Fruit fly (Drosophila melanogaster): ENCODE data around the gene CG4995.

Gene CG4995

DNA sequence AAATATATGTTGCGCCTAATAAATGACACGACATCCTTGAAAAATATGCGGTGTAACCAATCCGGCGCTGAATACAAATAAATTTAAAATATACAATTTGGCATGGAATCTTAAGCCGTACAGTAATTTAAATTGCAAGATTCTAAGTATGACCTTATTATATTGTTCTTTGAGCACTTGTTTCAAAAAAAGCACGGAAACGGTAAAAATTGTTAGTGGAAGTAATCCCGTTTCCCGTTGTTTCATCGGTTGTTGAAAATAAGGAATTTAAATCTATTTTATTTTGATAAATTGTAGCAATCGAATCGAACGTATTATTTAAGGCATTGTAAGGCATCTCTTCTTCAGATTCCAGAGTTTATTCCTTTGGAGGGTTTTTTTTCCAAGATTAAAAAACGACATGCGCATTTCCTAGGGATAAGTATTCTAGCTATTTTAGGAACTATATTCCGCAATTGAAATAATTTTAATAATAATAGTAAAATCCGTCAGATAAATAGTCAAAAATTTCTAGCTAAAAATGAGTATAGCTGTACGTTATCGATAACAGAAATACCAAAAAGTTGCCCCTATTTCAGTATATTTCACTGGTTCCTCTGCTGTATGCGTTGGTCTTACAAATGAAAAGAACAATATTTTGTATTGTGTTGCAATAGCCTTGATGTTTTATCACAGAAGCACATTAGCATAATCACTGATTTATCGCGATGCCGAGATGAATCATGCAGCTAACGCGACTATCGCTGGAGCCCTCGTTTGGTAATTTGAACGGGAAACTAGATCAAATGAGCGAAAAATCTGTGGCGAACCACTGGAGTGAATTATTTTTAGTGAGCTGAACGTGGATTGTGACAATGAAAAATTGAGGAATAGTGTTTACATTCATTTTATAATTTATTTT, 11.1 kb downstream of the CG4995 start, which contains the start of gene GATAd (continued):
- TF ChIP-seq otp (GFP tag; IDR thresholded peaks at IDR 0.05), result no peak
- peak; percentile 43 for TF ChIP-seq CG17829 (tag; optimal IDR thresholded peaks at IDR 0.05)
- no peak for TF ChIP-seq vfl (GFP tag; optimal IDR thresholded peaks at IDR 0.05)
- TF ChIP-seq row (GFP tag; IDR thresholded peaks at IDR 0.05), result peak; percentile 63; the same call in 2 of the 3 replicates
- TF ChIP-seq CG8924 (tag; optimal IDR thresholded peaks at IDR 0.05), result peak; percentile 46
- TF ChIP-seq CG17802 (tag; optimal IDR thresholded peaks at IDR 0.05), result no peak
- TF ChIP-seq jigr1 (GFP tag; IDR thresholded peaks at IDR 0.05), result no peak
- no peak for TF ChIP-seq CG11398 (GFP tag; optimal IDR thresholded peaks at IDR 0.05)
- no peak for TF ChIP-seq sqz (GFP tag; optimal IDR thresholded peaks at IDR 0.05)
- 0 out of 2 replicates have a peak, but pooled peaks have one; percentile 26 for TF ChIP-seq Bgb (GFP tag; IDR thresholded peaks at IDR 0.05; ENCODE audit: partially characterized antibody)
- peak; percentile 87 for TF ChIP-seq Sry-β (GFP tag; optimal IDR thresholded peaks at IDR 0.05)
- TF ChIP-seq hb (GFP tag; IDR thresholded peaks at IDR 0.05; ENCODE audit: partially characterized antibody), result no peak
- TF ChIP-seq CG18599 (GFP tag; optimal IDR thresholded peaks at IDR 0.05), result no peak
- no peak for TF ChIP-seq CG31224 (GFP tag; IDR thresholded peaks at IDR 0.05)
- no peak for TF ChIP-seq crc (GFP tag; optimal IDR thresholded peaks at IDR 0.05)
- TF ChIP-seq Nf-YA (GFP tag; IDR thresholded peaks at IDR 0.05), result no peak
- no peak for TF ChIP-seq CG4820 (GFP tag; optimal IDR thresholded peaks at IDR 0.05)
- TF ChIP-seq NC2α (GFP tag; optimal IDR thresholded peaks at IDR 0.05), result no peak
- no peak for TF ChIP-seq jing (GFP tag; optimal IDR thresholded peaks at IDR 0.05)
- TF ChIP-seq org-1 (GFP tag; optimal IDR thresholded peaks at IDR 0.05), result no peak
- TF ChIP-seq CG11247 (GFP tag; IDR thresholded peaks at IDR 0.05), result no peak
- peak; percentile 1 for TF ChIP-seq CTCF (GFP tag; optimal IDR thresholded peaks at IDR 0.05)
- peak; percentile 15 for TF ChIP-seq Dek (tag; optimal IDR thresholded peaks at IDR 0.05)
- TF ChIP-seq sens-2 (GFP tag; IDR thresholded peaks at IDR 0.05), result no peak
- TF ChIP-seq Adf1 (GFP tag; IDR thresholded peaks at IDR 0.05), result no peak
- no peak for TF ChIP-seq ERR (GFP tag; optimal IDR thresholded peaks at IDR 0.05)
- no peak for TF ChIP-seq Hr78 (GFP tag; optimal IDR thresholded peaks at IDR 0.05)
- TF ChIP-seq Spps (tag; optimal IDR thresholded peaks at IDR 0.05), result no peak
- TF ChIP-seq chinmo (GFP tag; IDR thresholded peaks at IDR 0.05; ENCODE audit: partially characterized antibody), result peak; percentile 74; the same call in 1 of the 4 replicates
- peak; percentile 26 for TF ChIP-seq gem (tag; optimal IDR thresholded peaks at IDR 0.05)
- peak; percentile 99 for TF ChIP-seq kni (GFP tag; optimal IDR thresholded peaks at IDR 0.05)
- TF ChIP-seq crp (GFP tag; optimal IDR thresholded peaks at IDR 0.05), result no peak
- no peak for TF ChIP-seq CG1233 (GFP tag; optimal IDR thresholded peaks at IDR 0.05)
- TF ChIP-seq CG1792 (GFP tag; optimal IDR thresholded peaks at IDR 0.05), result no peak
- no peak for TF ChIP-seq ash1 (GFP tag; optimal IDR thresholded peaks at IDR 0.05)
- TF ChIP-seq schlank (tag; optimal IDR thresholded peaks at IDR 0.05), result no peak
- TF ChIP-seq dm (GFP tag; optimal IDR thresholded peaks at IDR 0.05), result no peak
- TF ChIP-seq Taf1 (GFP tag; IDR thresholded peaks at IDR 0.05), result no peak
- TF ChIP-seq Med (GFP tag), result peak; percentile 60
- TF ChIP-seq Atf-2 (GFP tag; optimal IDR thresholded peaks at IDR 0.05), result no peak
- no peak for TF ChIP-seq Ptx1 (GFP tag; IDR thresholded peaks at IDR 0.05)
- TF ChIP-seq luna (GFP tag; optimal IDR thresholded peaks at IDR 0.05), result no peak
- no peak for TF ChIP-seq HLHmδ (GFP tag; optimal IDR thresholded peaks at IDR 0.05)
- TF ChIP-seq tio (GFP tag; optimal IDR thresholded peaks at IDR 0.05), result no peak
- no peak for TF ChIP-seq CG7786 (GFP tag; optimal IDR thresholded peaks at IDR 0.05)
- no peak for TF ChIP-seq CG33213 (GFP tag; optimal IDR thresholded peaks at IDR 0.05)
- no peak for TF ChIP-seq Ada2b (GFP tag; IDR thresholded peaks at IDR 0.05)
- no peak for TF ChIP-seq Neu2 (GFP tag; optimal IDR thresholded peaks at IDR 0.05; ENCODE audit: borderline replicate concordance)
- TF ChIP-seq CG10959 (GFP tag; IDR thresholded peaks at IDR 0.05), result no peak
- peak; percentile 61 for TF ChIP-seq ftz-f1 (GFP tag; optimal IDR thresholded peaks at IDR 0.05)
